Fruit fly (Drosophila melanogaster) Kc167 (cell line): ENCODE results near the gene CG14036.

Experiments used
- h ChIP-seq: fragments of >200 bp; optimal IDR thresholded peaks from 3 replicates; lab custom pipeline; 2018; ENCODE audit warnings: missing external identifiers
- insv ChIP-seq: fragments of >200 bp; optimal IDR thresholded peaks from 3 replicates; lab custom pipeline; 2018; ENCODE audit warnings: missing external identifiers
- psq ChIP-seq: fragments of >200 bp; optimal IDR thresholded peaks from 2 replicates; lab custom pipeline; 2017; ENCODE audit warnings: missing external identifiers
- ttk ChIP-seq: sonication (Bioruptor generic); optimal IDR thresholded peaks from 2 replicates; lab custom pipeline; 2017; ENCODE audit warnings: missing external identifiers

- TF ChIP-seq psq (lab: Kevin White, UChicago): no peak
- no peak for TF ChIP-seq ttk (lab: Kevin White, UChicago)
- no peak for TF ChIP-seq h (lab: Kevin White, UChicago)
- TF ChIP-seq insv: no peak
Measured at dm6 chr2L:5028091-5028490, 26.7 kb downstream of the CG14036 start, which contains the start of gene vkg.
